Fruit fly (Drosophila melanogaster): Measurements from ENCODE around the gene pie.

The pie gene

DNA sequence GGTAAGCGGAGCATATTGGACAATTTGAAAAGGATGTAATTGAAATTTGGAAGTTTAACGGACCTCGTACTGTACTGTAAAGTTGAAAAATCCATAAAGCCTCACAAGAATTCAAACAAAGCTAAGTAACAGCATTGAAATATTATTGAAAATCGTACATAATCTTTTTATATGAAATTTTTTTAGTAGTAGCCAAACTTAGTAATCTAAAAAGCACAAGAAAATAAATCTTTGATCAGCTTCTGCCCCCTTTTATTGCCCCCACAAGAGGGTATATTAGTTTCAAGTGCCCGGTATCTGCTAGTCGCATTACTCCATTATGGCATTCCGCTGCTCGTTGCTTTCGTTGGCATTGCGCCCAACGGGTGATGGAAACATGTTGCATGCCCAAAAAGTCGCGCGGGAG is 44.3 kb upstream of the pie start (continued):
- TF ChIP-seq CG5953 (GFP tag; IDR thresholded peaks at IDR 0.05) (no peak), inv (GFP tag; IDR thresholded peaks at IDR 0.05; ENCODE audit: partially characterized antibody) (no peak), Hr78 (GFP tag; optimal IDR thresholded peaks at IDR 0.05) (peak in 1 of 2 experiments; percentile 38), hbn (GFP tag; IDR thresholded peaks at IDR 0.05; ENCODE audit: partially characterized antibody) (no peak), Dip3 (GFP tag; optimal IDR thresholded peaks at IDR 0.05) (no peak), CG10274 (GFP tag; optimal IDR thresholded peaks at IDR 0.05) (peak; percentile 28), hth (optimal IDR thresholded peaks at IDR 0.05) (no peak), CG6254 (GFP tag; optimal IDR thresholded peaks at IDR 0.05) (peak; percentile 65), Ssrp (tag; optimal IDR thresholded peaks at IDR 0.05) (peak; percentile 68), Stat92E (GFP tag; optimal IDR thresholded peaks at IDR 0.05) (peak in 1 of 3 experiments; percentile 43), Pdp1 (GFP tag; optimal IDR thresholded peaks at IDR 0.05) (peak; percentile 37 to 48), Atf3 (GFP tag; optimal IDR thresholded peaks at IDR 0.05) (peak; percentile 34), Ptx1 (GFP tag; IDR thresholded peaks at IDR 0.05) (peak; percentile 76), Elba2 (GFP tag; optimal IDR thresholded peaks at IDR 0.05) (no peak), MESR4 (GFP tag; optimal IDR thresholded peaks at IDR 0.05) (no peak), CG14710 (tag; optimal IDR thresholded peaks at IDR 0.05) (peak; percentile 73), CG7987 (GFP tag; optimal IDR thresholded peaks at IDR 0.05) (no peak), ems (GFP tag; optimal IDR thresholded peaks at IDR 0.05) (peak; percentile 36), CG16863 (GFP tag; optimal IDR thresholded peaks at IDR 0.05) (peak; percentile 57), Optix (GFP tag; IDR thresholded peaks at IDR 0.05) (no peak), trh (GFP tag; optimal IDR thresholded peaks at IDR 0.05) (peak; percentile 8), org-1 (GFP tag; optimal IDR thresholded peaks at IDR 0.05) (peak; percentile 51), fd96Cb (tag; optimal IDR thresholded peaks at IDR 0.05) (peak; percentile 74), Ets65A (GFP tag) (peak; percentile 97), cato (GFP tag; optimal IDR thresholded peaks at IDR 0.05; ENCODE audit: borderline replicate concordance) (peak; percentile 18), Chrac-16 (GFP tag; optimal IDR thresholded peaks at IDR 0.05) (peak; percentile 55), E2f2 (GFP tag; IDR thresholded peaks at IDR 0.05) (0 out of 2 replicates have a peak, but pooled peaks have one; percentile 30), D19B (GFP tag; optimal IDR thresholded peaks at IDR 0.05) (peak; percentile 84), H2.0 (GFP tag; IDR thresholded peaks at IDR 0.05) (peak; percentile 23; the same call in 1 of the 2 replicates), br (optimal IDR thresholded peaks at IDR 0.05) (no peak), CG8944 (GFP tag; optimal IDR thresholded peaks at IDR 0.05) (peak; percentile 51), PHDP (tag; optimal IDR thresholded peaks at IDR 0.05) (peak; percentile 13), nom (GFP tag; optimal IDR thresholded peaks at IDR 0.05) (no peak), kah (GFP tag; optimal IDR thresholded peaks at IDR 0.05) (peak; percentile 16), jigr1 (GFP tag; IDR thresholded peaks at IDR 0.05) (0 out of 3 replicates have a peak, but pooled peaks have one; percentile 46), corto (GFP tag; optimal IDR thresholded peaks at IDR 0.05) (no peak), pzg (GFP tag; optimal IDR thresholded peaks at IDR 0.05) (no peak), esg (GFP tag; conservative IDR thresholded peaks at IDR 0.05) (no peak; the same call in 1 of the 2 replicates), pros (GFP tag; optimal IDR thresholded peaks at IDR 0.05) (no peak), CrebB (tag; optimal IDR thresholded peaks at IDR 0.05) (no peak), gsb-n (tag; optimal IDR thresholded peaks at IDR 0.05) (peak; percentile 6), CG15479 (GFP tag; optimal IDR thresholded peaks at IDR 0.05) (no peak), CG17359 (tag; optimal IDR thresholded peaks at IDR 0.05) (peak; percentile 74), NFAT (GFP tag; IDR thresholded peaks at IDR 0.05) (peak; percentile 14; the same call in 1 of the 2 replicates), CG4820 (GFP tag; optimal IDR thresholded peaks at IDR 0.05) (peak; percentile 68), prd (optimal IDR thresholded peaks at IDR 0.05) (no peak), prd (GFP tag; IDR thresholded peaks at IDR 0.05) (peak; percentile 82), Rfx (GFP tag; IDR thresholded peaks at IDR 0.05) (no peak), zfh2 (GFP tag; optimal IDR thresholded peaks at IDR 0.05) (no peak), CG2129 (GFP tag; IDR thresholded peaks at IDR 0.05; ENCODE audit: partially characterized antibody) (no peak)
